Worm (Caenorhabditis elegans): ENCODE data around the gene C23H4.6.

The C23H4.6 gene

DNA sequence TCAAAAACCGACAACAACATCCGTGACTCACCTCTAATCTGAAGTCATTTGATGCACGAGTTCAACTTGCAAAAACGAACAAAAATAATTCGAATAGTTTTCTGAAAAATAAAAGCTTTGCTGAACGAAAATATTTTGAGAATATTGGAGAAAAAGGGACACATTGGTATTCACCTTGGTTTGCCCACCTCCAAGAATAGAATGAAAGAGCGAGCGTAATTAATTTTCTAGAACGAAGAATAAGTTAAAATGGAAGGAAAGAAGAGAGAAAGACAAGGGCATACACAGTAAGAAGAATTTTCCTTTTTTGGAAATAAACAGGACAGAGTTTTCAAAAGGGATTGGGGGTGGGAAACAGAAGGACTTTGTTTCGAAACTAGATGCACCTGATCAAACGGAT lies 22.6 kb upstream of the C23H4.6 start, which contains the start of gene cab-1:
cab-1 (minus strand) TSS at position 101 of the 400 bp plus-strand sequence.
- TF ChIP-seq dao-5 (tag; optimal IDR thresholded peaks at IDR 0.05) (no peak), W03F9.2 (tag; optimal IDR thresholded peaks at IDR 0.05) (no peak), him-1 (tag; optimal IDR thresholded peaks at IDR 0.05) (no peak)

DNA sequence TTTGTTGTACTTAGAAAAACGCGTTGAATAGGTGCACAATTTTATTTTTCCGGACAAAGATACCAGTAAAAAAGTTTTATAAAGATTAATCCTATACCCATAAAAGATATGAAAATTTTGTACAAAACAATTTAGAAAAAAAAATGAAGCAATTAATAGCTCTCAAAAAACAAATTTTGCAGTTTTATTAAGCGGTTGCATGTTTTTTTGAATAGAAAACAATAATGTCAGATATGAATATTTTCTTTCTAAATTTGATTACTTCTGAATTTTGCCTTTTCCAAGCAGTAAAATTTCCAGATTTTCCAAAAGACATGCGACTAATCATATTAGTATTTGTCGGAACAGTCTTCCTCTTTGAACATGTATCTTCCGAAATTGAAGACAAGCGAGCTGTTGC lies 18.5 kb upstream of the C23H4.6 start, which contains the start of gene C23H4.8:
C23H4.8 (plus strand) TSS at position 301 of the 400 bp plus-strand sequence.
- TF ChIP-seq him-1 (tag; optimal IDR thresholded peaks at IDR 0.05) (no peak), dao-5 (tag; optimal IDR thresholded peaks at IDR 0.05) (no peak), W03F9.2 (tag; optimal IDR thresholded peaks at IDR 0.05) (no peak)

- no peak for TF ChIP-seq W03F9.2 (tag; optimal IDR thresholded peaks at IDR 0.05)
- no peak for TF ChIP-seq him-1 (tag; optimal IDR thresholded peaks at IDR 0.05)
- no peak for TF ChIP-seq dao-5 (tag; optimal IDR thresholded peaks at IDR 0.05)
These were observed 15.9 kb upstream of the C23H4.6 start, which contains the start of gene cest-8 for ce11 chrX:12219477-12219876. Gene cest-8 (plus strand): TSS chrX:12219660.

ce11 chrX:12221817-12222216 lies 13.6 kb upstream of the C23H4.6 start, which contains the start of gene cest-9.2:
Gene cest-9.2 (plus strand): TSS chrX:12222117.
- no peak for TF ChIP-seq W03F9.2 (tag; optimal IDR thresholded peaks at IDR 0.05)
- TF ChIP-seq him-1 (tag; optimal IDR thresholded peaks at IDR 0.05) = no peak
- no peak for TF ChIP-seq dao-5 (tag; optimal IDR thresholded peaks at IDR 0.05)

DNA sequence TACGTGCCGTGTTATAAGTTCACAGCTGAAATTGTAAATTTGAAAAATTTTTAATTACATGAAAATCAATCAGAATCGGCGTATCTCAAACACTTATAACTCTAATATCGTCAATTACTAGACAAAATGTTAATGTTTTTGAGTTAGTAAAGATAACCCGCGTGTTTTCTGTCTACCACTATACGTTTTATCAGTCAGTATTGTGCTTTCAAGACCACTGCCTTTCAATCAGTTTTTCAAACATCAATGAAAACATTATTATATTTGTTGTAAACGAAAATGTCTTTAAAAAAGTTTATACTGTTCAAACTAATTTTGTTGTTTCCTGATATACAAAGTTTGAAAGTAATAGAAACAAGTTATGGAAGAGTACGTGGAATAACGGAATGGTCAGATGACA lies 12.7 kb upstream of the C23H4.6 start:
- TF ChIP-seq him-1 (tag; optimal IDR thresholded peaks at IDR 0.05) = no peak
- no peak for TF ChIP-seq dao-5 (tag; optimal IDR thresholded peaks at IDR 0.05)
- no peak for TF ChIP-seq W03F9.2 (tag; optimal IDR thresholded peaks at IDR 0.05)

DNA sequence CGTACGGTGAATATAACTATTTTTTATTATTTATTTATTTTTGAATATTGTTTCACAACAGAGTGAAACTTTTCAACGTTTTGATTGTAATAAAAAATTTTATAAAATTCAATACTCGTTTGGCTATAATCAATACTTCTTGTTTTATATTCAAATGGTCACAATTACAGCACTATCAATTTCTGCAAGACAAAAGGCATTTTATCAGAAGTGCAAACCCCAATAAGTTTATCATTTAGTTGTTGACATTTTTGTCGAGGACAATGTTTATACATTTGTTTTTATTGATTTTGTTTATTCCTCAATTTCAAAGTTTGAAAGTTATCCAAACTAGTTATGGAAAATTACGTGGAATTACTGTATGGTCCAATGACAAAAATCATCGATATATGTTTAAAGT lies 9.4 kb upstream of the C23H4.6 start, which contains the start of gene cest-9.1:
cest-9.1 (plus strand) TSS at position 213 of the 400 bp plus-strand sequence.
- TF ChIP-seq him-1 (tag; optimal IDR thresholded peaks at IDR 0.05) (no peak), W03F9.2 (tag; optimal IDR thresholded peaks at IDR 0.05) (no peak), dao-5 (tag; optimal IDR thresholded peaks at IDR 0.05) (no peak)

ce11 chrX:12227130-12227529 lies 8.3 kb upstream of the C23H4.6 start:
- no peak for TF ChIP-seq dao-5 (tag; optimal IDR thresholded peaks at IDR 0.05)
- TF ChIP-seq W03F9.2 (tag; optimal IDR thresholded peaks at IDR 0.05) = no peak
- TF ChIP-seq him-1 (tag; optimal IDR thresholded peaks at IDR 0.05) = no peak

DNA sequence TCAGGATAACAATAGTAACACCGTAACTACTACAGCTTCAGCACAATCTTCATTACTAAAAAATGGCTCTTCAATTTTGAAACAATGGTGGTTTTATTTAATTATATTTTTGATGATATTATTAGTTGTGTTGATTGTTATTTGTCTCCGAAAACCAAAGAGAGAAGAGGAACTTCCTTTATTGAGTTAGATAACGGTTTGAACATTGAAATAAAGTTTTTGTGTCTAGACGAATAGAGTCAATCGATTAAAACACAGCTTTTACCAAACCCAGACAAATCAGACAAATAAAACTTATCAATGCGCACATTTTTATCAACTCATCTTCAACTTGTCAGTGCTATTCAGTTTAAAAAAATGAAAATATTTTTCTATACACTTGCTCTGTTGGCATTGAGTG lies 5.8 kb upstream of the C23H4.6 start, which contains the start of gene cest-7:
cest-7 (plus strand) TSS at position 301 of the 400 bp plus-strand sequence.
- TF ChIP-seq dao-5 (tag; optimal IDR thresholded peaks at IDR 0.05) (no peak), him-1 (tag; optimal IDR thresholded peaks at IDR 0.05) (no peak)

DNA sequence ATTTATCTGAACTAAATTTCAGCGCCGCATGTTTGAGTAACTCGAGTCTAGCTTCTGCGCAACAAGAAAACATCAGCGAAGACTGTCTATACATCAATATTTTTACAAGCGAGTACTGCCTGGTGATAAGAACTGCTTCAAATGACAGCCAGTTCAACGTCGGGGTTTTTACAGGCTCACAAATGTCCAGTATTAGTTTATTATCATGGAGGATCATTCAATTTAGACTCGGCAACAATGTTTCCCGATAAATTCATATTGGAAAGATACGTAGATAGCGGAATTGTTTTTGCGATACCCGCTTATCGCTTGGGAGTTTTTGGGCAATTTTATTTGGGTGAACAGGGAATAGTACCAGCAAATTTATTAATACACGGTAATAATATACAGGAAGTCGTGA lies 5.0 kb upstream of the C23H4.6 start:
- TF ChIP-seq him-1 (tag; optimal IDR thresholded peaks at IDR 0.05) (no peak), W03F9.2 (tag; optimal IDR thresholded peaks at IDR 0.05) (no peak), dao-5 (tag; optimal IDR thresholded peaks at IDR 0.05) (no peak)

DNA sequence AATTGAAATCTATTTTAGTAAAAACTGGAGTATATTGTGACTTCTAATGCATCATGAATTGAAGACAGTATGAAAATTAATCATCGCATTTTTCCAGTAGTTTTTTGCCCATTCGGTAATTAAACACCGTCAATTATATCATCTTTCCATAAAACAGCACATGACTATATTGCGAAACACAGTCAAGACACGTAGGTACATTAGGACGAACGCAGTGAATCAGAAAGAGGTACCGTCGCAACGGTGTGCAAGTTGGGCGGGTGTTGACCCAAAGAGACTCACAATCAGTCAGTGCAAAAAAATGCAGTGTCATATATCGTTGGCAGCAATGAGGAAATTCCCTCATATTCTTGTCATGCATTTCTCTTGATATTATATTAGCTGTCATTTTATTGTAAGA lies 982 bp upstream of the C23H4.6 start:
- no peak for TF ChIP-seq W03F9.2 (tag; optimal IDR thresholded peaks at IDR 0.05)
- TF ChIP-seq dao-5 (tag; optimal IDR thresholded peaks at IDR 0.05) = no peak
- TF ChIP-seq him-1 (tag; optimal IDR thresholded peaks at IDR 0.05) = no peak

DNA sequence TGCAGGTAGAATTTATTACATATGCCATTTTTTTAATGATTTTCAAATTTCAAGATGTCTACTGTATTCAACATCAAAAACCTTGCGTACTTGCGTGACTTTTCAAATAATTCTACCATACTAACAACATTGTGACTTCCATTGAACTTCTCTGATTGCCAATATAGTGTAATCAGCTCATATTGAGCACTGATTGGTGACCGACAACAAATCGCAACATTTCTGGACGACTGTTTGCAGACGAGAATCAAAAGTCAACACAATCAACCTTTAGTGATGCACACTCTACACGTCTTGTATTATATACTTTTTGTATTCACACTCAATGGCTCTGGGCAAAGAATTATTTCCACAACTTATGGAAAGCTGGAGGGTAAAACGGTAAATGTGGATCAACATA lies 6.1 kb downstream of the C23H4.6 start, which contains the start of gene cest-3:
cest-3 (plus strand) TSS at position 190 of the 400 bp plus-strand sequence.
- no peak for TF ChIP-seq W03F9.2 (tag; optimal IDR thresholded peaks at IDR 0.05)
- no peak for TF ChIP-seq him-1 (tag; optimal IDR thresholded peaks at IDR 0.05)
- no peak for TF ChIP-seq dao-5 (tag; optimal IDR thresholded peaks at IDR 0.05)

DNA sequence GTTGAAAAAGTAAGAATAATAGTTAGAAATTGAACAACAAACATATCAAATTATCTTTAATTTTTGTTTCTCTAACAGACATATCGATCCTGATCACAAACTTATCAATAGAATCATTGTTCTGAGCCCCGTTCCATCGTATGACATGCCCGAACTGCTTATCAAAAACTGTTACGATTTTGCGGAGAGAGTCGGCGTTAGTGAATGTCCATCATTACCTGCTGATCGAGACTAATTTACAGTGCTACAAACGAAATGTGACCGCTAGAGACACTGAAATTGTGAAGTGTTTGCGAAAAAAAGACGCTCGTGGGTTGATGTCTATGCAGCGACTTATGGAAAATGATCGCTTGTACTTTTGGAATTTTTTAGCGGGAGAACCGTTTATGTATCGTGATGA lies 7.5 kb downstream of the C23H4.6 start:
- no peak for TF ChIP-seq dao-5 (tag; optimal IDR thresholded peaks at IDR 0.05)
- no peak for TF ChIP-seq W03F9.2 (tag; optimal IDR thresholded peaks at IDR 0.05)
- TF ChIP-seq him-1 (tag; optimal IDR thresholded peaks at IDR 0.05) = no peak

- no peak for TF ChIP-seq him-1 (tag; optimal IDR thresholded peaks at IDR 0.05)
- TF ChIP-seq W03F9.2 (tag; optimal IDR thresholded peaks at IDR 0.05) = no peak
- TF ChIP-seq dao-5 (tag; optimal IDR thresholded peaks at IDR 0.05) = no peak
These were observed 12.7 kb downstream of the C23H4.6 start for ce11 chrX:12248140-12248539.

ce11 chrX:12252189-12252588 lies 16.8 kb downstream of the C23H4.6 start:
- TF ChIP-seq W03F9.2 (tag; optimal IDR thresholded peaks at IDR 0.05) = no peak
- no peak for TF ChIP-seq dao-5 (tag; optimal IDR thresholded peaks at IDR 0.05)
- no peak for TF ChIP-seq him-1 (tag; optimal IDR thresholded peaks at IDR 0.05)

DNA sequence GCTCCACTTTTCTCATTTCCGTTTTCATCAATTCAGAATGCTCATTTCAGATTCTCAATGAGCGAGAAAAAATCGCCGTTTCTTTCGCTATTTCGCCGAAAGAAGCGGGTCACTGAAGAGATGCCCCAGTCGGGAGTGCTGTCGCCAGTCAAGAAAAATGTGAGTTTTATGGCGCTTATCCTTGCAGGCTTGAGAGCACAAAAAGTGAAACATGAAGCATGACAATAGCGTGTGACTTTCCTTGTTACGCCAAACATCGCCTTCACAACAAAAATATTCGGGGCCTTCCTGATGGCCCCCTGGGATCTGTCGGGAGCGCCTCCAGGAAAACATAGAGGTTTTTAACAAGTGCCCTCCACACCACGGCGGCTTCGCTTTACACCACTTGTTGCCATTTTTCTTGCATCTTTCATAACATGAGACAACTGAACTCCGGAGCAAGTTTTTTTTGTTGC lies 21.2 kb downstream of the C23H4.6 start, which contains the start of gene E01G6.2:
E01G6.2 (plus strand) TSS at position 51 of the 455 bp plus-strand sequence.
- no peak for TF ChIP-seq W03F9.2 (tag; optimal IDR thresholded peaks at IDR 0.05)
- TF ChIP-seq him-1 (tag; optimal IDR thresholded peaks at IDR 0.05) = no peak
- no peak for TF ChIP-seq dao-5 (tag; optimal IDR thresholded peaks at IDR 0.05)

Measured in whole organism, L4/young adult.